Fruit fly (Drosophila melanogaster): ENCODE data around the gene CG31368.

CG31368 gene

DNA sequence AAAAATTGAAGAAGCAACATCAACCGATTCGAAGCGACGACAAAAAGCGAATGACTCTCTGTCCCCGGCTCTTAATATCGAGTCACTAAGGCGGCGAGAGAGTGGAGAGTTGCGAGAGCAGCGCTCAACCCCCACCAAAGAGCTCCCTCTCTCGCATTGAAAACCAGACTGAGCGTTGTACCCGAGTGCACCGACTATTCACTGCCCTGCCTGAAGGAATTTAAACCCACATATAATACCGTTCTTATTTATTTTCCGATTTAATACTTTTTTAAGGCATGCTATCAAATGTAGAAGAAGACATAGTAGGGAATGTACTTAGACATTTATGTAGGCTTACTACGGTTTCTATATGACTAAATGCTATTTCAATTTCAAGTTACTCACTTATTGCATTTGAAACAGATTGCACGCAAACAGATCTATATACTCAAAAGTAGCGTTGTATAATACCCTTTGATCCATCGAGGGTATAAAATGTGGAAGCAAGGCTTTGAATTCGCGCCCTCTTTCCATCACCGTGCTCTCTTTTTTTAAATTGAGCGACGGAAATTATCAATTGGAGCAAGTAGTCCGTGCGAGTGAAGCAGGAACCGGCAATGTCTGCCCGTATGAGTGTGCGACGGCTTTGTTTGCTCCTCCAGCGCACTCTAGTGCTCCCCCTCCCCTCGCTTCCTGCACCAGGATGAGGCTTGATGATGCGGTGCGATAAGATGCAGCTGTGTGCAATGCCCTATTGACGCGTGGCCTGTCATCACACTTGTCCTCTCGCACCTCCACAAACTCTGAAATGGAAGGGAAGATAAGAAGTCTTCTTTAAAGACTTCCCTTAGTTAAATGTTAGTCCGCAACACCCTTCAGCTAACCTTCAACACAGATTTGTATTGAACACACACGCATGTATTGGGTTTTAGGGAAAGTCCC, 4.8 kb downstream of the CG31368 start, which contains the start of gene mthl5 (continued):
- TF ChIP-seq CG17385 (GFP tag; optimal IDR thresholded peaks at IDR 0.05): peak; percentile 67
- TF ChIP-seq slbo (GFP tag; IDR thresholded peaks at IDR 0.05): peak; percentile 78
- TF ChIP-seq Sox100B (GFP tag; optimal IDR thresholded peaks at IDR 0.05): peak; percentile 82
- TF ChIP-seq odd (GFP tag; optimal IDR thresholded peaks at IDR 0.05): peak; percentile 22
- no peak for TF ChIP-seq CG10543 (GFP tag; optimal IDR thresholded peaks at IDR 0.05)
- no peak for TF ChIP-seq CG6765 (GFP tag; optimal IDR thresholded peaks at IDR 0.05)
- peak in 1 of 2 experiments; percentile 77 for TF ChIP-seq Eip74EF (GFP tag; optimal IDR thresholded peaks at IDR 0.05)
- no peak for TF ChIP-seq sqz (GFP tag; optimal IDR thresholded peaks at IDR 0.05)
- TF ChIP-seq toy (GFP tag; IDR thresholded peaks at IDR 0.05): no peak
- TF ChIP-seq CG17802 (tag; optimal IDR thresholded peaks at IDR 0.05): peak; percentile 48
- peak; percentile 68 for TF ChIP-seq Antp (GFP tag; optimal IDR thresholded peaks at IDR 0.05)
- TF ChIP-seq jumu (GFP tag; optimal IDR thresholded peaks at IDR 0.05): peak; percentile 78
- TF ChIP-seq lola (GFP tag; optimal IDR thresholded peaks at IDR 0.05): peak in 1 of 3 experiments; percentile 89
- peak; percentile 90 for TF ChIP-seq gem (tag; optimal IDR thresholded peaks at IDR 0.05)
- no peak for TF ChIP-seq zfh2 (GFP tag; optimal IDR thresholded peaks at IDR 0.05)
- no peak for TF ChIP-seq CG14860 (GFP tag; IDR thresholded peaks at IDR 0.05; ENCODE audit: partially characterized antibody)
- peak; percentile 81 for TF ChIP-seq CG16863 (GFP tag; optimal IDR thresholded peaks at IDR 0.05)
- peak; percentile 86 for TF ChIP-seq CG16815 (GFP tag; optimal IDR thresholded peaks at IDR 0.05)
- TF ChIP-seq Max (GFP tag; optimal IDR thresholded peaks at IDR 0.05): peak; percentile 48
- peak; percentile 85 for TF ChIP-seq CG10209 (GFP tag; optimal IDR thresholded peaks at IDR 0.05)
- peak; percentile 67 for TF ChIP-seq CG1647 (GFP tag; optimal IDR thresholded peaks at IDR 0.05)
- TF ChIP-seq Spps (tag; optimal IDR thresholded peaks at IDR 0.05): peak; percentile 71
- TF ChIP-seq gro (GFP tag; optimal IDR thresholded peaks at IDR 0.05): no peak
- peak; percentile 96 for TF ChIP-seq Med (GFP tag)
- TF ChIP-seq CG11093 (GFP tag; IDR thresholded peaks at IDR 0.05): peak; percentile 56; the same call in 1 of the 3 replicates
- no peak for TF ChIP-seq mld (GFP tag; IDR thresholded peaks at IDR 0.05; ENCODE audit: partially characterized antibody)
- TF ChIP-seq Ets97D (GFP tag; optimal IDR thresholded peaks at IDR 0.05): peak; percentile 31
- peak; percentile 78 for TF ChIP-seq nerfin-1 (tag; optimal IDR thresholded peaks at IDR 0.05)
- no peak for TF ChIP-seq gsb (GFP tag; IDR thresholded peaks at IDR 0.05)
- TF ChIP-seq gcm2 (GFP tag; optimal IDR thresholded peaks at IDR 0.05): peak; percentile 70
- no peak for TF ChIP-seq nau (GFP tag; optimal IDR thresholded peaks at IDR 0.05)
- TF ChIP-seq Tbp (GFP tag; optimal IDR thresholded peaks at IDR 0.05): no peak
- TF ChIP-seq Hsf (GFP tag; optimal IDR thresholded peaks at IDR 0.05): peak; percentile 88
- no peak for TF ChIP-seq CG1832 (GFP tag; optimal IDR thresholded peaks at IDR 0.05)
- no peak for TF ChIP-seq Doc3 (GFP tag; IDR thresholded peaks at IDR 0.05; ENCODE audit: partially characterized antibody)
- TF ChIP-seq CG13624 (GFP tag; optimal IDR thresholded peaks at IDR 0.05): peak; percentile 80
- TF ChIP-seq CG4424 (GFP tag; optimal IDR thresholded peaks at IDR 0.05): peak; percentile 79
- no peak for TF ChIP-seq Dref (GFP tag; IDR thresholded peaks at IDR 0.05)
- peak; percentile 56 for TF ChIP-seq psq (GFP tag; optimal IDR thresholded peaks at IDR 0.05)
- TF ChIP-seq Six4 (GFP tag; optimal IDR thresholded peaks at IDR 0.05): peak; percentile 71
- peak; percentile 80 for TF ChIP-seq Mes4 (GFP tag; optimal IDR thresholded peaks at IDR 0.05)
- peak; percentile 82 for TF ChIP-seq CG10274 (GFP tag; optimal IDR thresholded peaks at IDR 0.05)
- TF ChIP-seq tup (GFP tag; optimal IDR thresholded peaks at IDR 0.05): peak; percentile 47
- TF ChIP-seq Rfx (GFP tag; IDR thresholded peaks at IDR 0.05): peak; percentile 68
- TF ChIP-seq CG18011 (GFP tag; optimal IDR thresholded peaks at IDR 0.05): no peak
- TF ChIP-seq Ravus (GFP tag; IDR thresholded peaks at IDR 0.05): no peak; the same call in 1 of the 2 replicates
- TF ChIP-seq Blimp-1 (GFP tag; optimal IDR thresholded peaks at IDR 0.05): peak; percentile 67
- peak; percentile 67 for TF ChIP-seq seq (GFP tag; IDR thresholded peaks at IDR 0.05)

Measured in whole organism, embryonic.